Fruit fly (Drosophila melanogaster) whole organism, embryonic: ENCODE results near the gene att-ORFB.

Experiments used
- Abd-B ChIP-seq: fragments of 200-800 bp; sonication (Bioruptor generic); optimal IDR thresholded peaks from 2 replicates; lab custom pipeline; 2018; ENCODE audit warnings: missing biosample characterization, mild to moderate bottlenecking, missing genetic modification characterization, moderate library complexity
- Atf3 ChIP-seq: fragments of 200-800 bp; sonication (Bioruptor generic); optimal IDR thresholded peaks from 3 replicates; lab custom pipeline; 2016; ENCODE audit warnings: missing biosample characterization, missing genetic modification characterization
- BEAF-32 ChIP-seq: fragments of 200-800 bp; sonication (Bioruptor generic); optimal IDR thresholded peaks from 3 replicates; lab custom pipeline; 2017; ENCODE audit warnings: missing biosample characterization, missing genetic modification characterization, mild to moderate bottlenecking, moderate library complexity, missing genetic modification reagents
- CG11398 ChIP-seq: fragments of 200-800 bp; sonication (Bioruptor generic); optimal IDR thresholded peaks from 2 replicates; lab custom pipeline; 2016; ENCODE audit warnings: missing biosample characterization, missing genetic modification characterization
- CG11723 ChIP-seq: fragments of 200-800 bp; sonication (Bioruptor generic); optimal IDR thresholded peaks from 2 replicates; lab custom pipeline; 2017; ENCODE audit warnings: missing biosample characterization, mild to moderate bottlenecking, missing genetic modification characterization
- CG12744 ChIP-seq: fragments of 200-800 bp; sonication (Bioruptor generic); optimal IDR thresholded peaks from 2 replicates; lab custom pipeline; 2016; ENCODE audit warnings: missing biosample characterization, missing genetic modification characterization
- CG12942 ChIP-seq: fragments of 200-800 bp; sonication (Bioruptor generic); optimal IDR thresholded peaks from 3 replicates; lab custom pipeline; 2016; ENCODE audit warnings: missing biosample characterization, missing genetic modification characterization
- CG13296 ChIP-seq: fragments of 200-800 bp; sonication (Bioruptor generic); optimal IDR thresholded peaks from 3 replicates; lab custom pipeline; 2018; ENCODE audit warnings: missing biosample characterization, mild to moderate bottlenecking, missing genetic modification characterization
- CG15514 ChIP-seq: fragments of 200-800 bp; sonication (Bioruptor generic); optimal IDR thresholded peaks from 3 replicates; lab custom pipeline; 2017; ENCODE audit warnings: missing biosample characterization, missing genetic modification characterization, mild to moderate bottlenecking, moderate library complexity, missing genetic modification reagents
- CG16813 ChIP-seq: fragments of 200-800 bp; sonication (Bioruptor generic); IDR thresholded peaks from 3 replicates; pipeline ENCODE4 v1.3.6; 2022; ENCODE audit warnings: missing biosample characterization, missing genetic modification characterization; ENCODE audit not compliant: partially characterized antibody
- CG17612 ChIP-seq: fragments of 200-800 bp; sonication (Bioruptor generic); IDR thresholded peaks from 2 replicates; pipeline ENCODE4 v1.3.6; 2022; ENCODE audit warnings: missing biosample characterization, missing genetic modification characterization
- CG17802 ChIP-seq: fragments of 200-800 bp; sonication (Bioruptor generic); optimal IDR thresholded peaks from 2 replicates; lab custom pipeline; 2018; ENCODE audit warnings: missing biosample characterization, mild to moderate bottlenecking, missing genetic modification characterization, moderate library complexity
- CG17912 ChIP-seq: fragments of 200-800 bp; sonication (Bioruptor generic); optimal IDR thresholded peaks from 2 replicates; lab custom pipeline; 2018; ENCODE audit warnings: missing biosample characterization, mild to moderate bottlenecking, missing genetic modification characterization
- CG18011 ChIP-seq: fragments of 200-800 bp; sonication (Bioruptor generic); optimal IDR thresholded peaks from 2 replicates; lab custom pipeline; 2017; ENCODE audit warnings: missing biosample characterization, missing genetic modification characterization, mild to moderate bottlenecking, moderate library complexity, missing genotype
- CG2116 ChIP-seq: fragments of 200-800 bp; sonication (Bioruptor generic); optimal IDR thresholded peaks from 3 replicates; lab custom pipeline; 2018; ENCODE audit warnings: missing biosample characterization, mild to moderate bottlenecking, missing genetic modification characterization
- CG2889 ChIP-seq: fragments of 200-800 bp; sonication (Bioruptor generic); IDR thresholded peaks from 3 replicates; pipeline ENCODE4 v1.3.6; 2022; ENCODE audit warnings: missing biosample characterization, missing genetic modification characterization
- CG34376 ChIP-seq: fragments of 200-800 bp; sonication (Bioruptor generic); optimal IDR thresholded peaks from 2 replicates; lab custom pipeline; 2018; ENCODE audit warnings: missing biosample characterization, mild to moderate bottlenecking, missing genetic modification characterization
- CG3995 ChIP-seq: fragments of 200-800 bp; sonication (Bioruptor generic); optimal IDR thresholded peaks from 3 replicates; lab custom pipeline; 2016; ENCODE audit warnings: missing biosample characterization, missing genetic modification characterization
- CG4617 ChIP-seq: fragments of 200-800 bp; sonication (Bioruptor generic); optimal IDR thresholded peaks from 3 replicates; lab custom pipeline; 2016; ENCODE audit warnings: missing biosample characterization, missing genetic modification characterization, borderline replicate concordance
- CG5180 ChIP-seq: fragments of 200-800 bp; sonication (Bioruptor generic); optimal IDR thresholded peaks from 3 replicates; lab custom pipeline; 2017; ENCODE audit warnings: missing biosample characterization, missing genetic modification characterization, mild to moderate bottlenecking, moderate library complexity, missing genetic modification reagents
- CG6854 ChIP-seq: fragments of 200-800 bp; sonication (Bioruptor generic); optimal IDR thresholded peaks from 3 replicates; lab custom pipeline; 2017; ENCODE audit warnings: missing biosample characterization, mild to moderate bottlenecking, missing genetic modification characterization
- CG7357 ChIP-seq: fragments of 200-800 bp; sonication (Bioruptor generic); IDR thresholded peaks from 3 replicates; pipeline ENCODE4 v1.3.6; 2022; ENCODE audit warnings: missing biosample characterization, missing genetic modification characterization
- CG7745 ChIP-seq: fragments of 200-800 bp; sonication (Bioruptor generic); optimal IDR thresholded peaks from 2 replicates; lab custom pipeline; 2018; ENCODE audit warnings: missing biosample characterization, mild to moderate bottlenecking, missing genetic modification characterization, moderate library complexity
- CG8089 ChIP-seq: fragments of 200-800 bp; sonication (Bioruptor generic); optimal IDR thresholded peaks from 3 replicates; lab custom pipeline; 2016; ENCODE audit warnings: missing biosample characterization, missing genetic modification characterization
- CG8924 ChIP-seq: fragments of 200-800 bp; optimal IDR thresholded peaks from 3 replicates; lab custom pipeline; 2019; ENCODE audit warnings: missing biosample characterization, mild to moderate bottlenecking, missing genetic modification characterization, moderate library complexity
- CG9609 ChIP-seq: fragments of 200-800 bp; sonication (Bioruptor generic); optimal IDR thresholded peaks from 3 replicates; lab custom pipeline; 2016; ENCODE audit warnings: missing biosample characterization, missing genetic modification characterization
- E2f2 ChIP-seq: fragments of 200-800 bp; sonication (Bioruptor generic); IDR thresholded peaks from 2 replicates; pipeline ENCODE4 v1.3.6; 2022; ENCODE audit warnings: missing biosample characterization, missing genetic modification characterization
- Fer2 ChIP-seq: fragments of 200-800 bp; sonication (Bioruptor generic); optimal IDR thresholded peaks from 2 replicates; lab custom pipeline; 2018; ENCODE audit warnings: missing biosample characterization, mild to moderate bottlenecking, missing genetic modification characterization, moderate library complexity
- Nf-YB ChIP-seq: fragments of 200-800 bp; sonication (Bioruptor generic); optimal IDR thresholded peaks from 3 replicates; lab custom pipeline; 2019; ENCODE audit warnings: missing biosample characterization, mild to moderate bottlenecking, missing genetic modification characterization, moderate library complexity
- Nf-YC ChIP-seq: fragments of 200-800 bp; optimal IDR thresholded peaks from 3 replicates; lab custom pipeline; 2019; ENCODE audit warnings: missing biosample characterization, mild to moderate bottlenecking, missing genetic modification characterization, moderate library complexity
- NfI ChIP-seq: fragments of 200-800 bp; sonication (Bioruptor generic); optimal IDR thresholded peaks from 3 replicates; lab custom pipeline; 2018; ENCODE audit warnings: missing biosample characterization, mild to moderate bottlenecking, missing genetic modification characterization, moderate library complexity
- Ravus ChIP-seq: fragments of 200-800 bp; sonication (Bioruptor generic); IDR thresholded peaks from 2 replicates; pipeline ENCODE4 v1.3.6; 2022; ENCODE audit warnings: missing biosample characterization, missing genetic modification characterization
- Rx ChIP-seq: fragments of 200-800 bp; sonication (Bioruptor generic); IDR thresholded peaks from 2 replicates; pipeline ENCODE4 v1.3.6; 2022; ENCODE audit warnings: missing biosample characterization, missing genetic modification characterization
- Sox100B ChIP-seq: fragments of 200-800 bp; sonication (Bioruptor generic); optimal IDR thresholded peaks from 3 replicates; lab custom pipeline; 2018; ENCODE audit warnings: missing biosample characterization, mild to moderate bottlenecking, missing genetic modification characterization
- Sry-δ ChIP-seq: fragments of 200-800 bp; sonication (Bioruptor generic); optimal IDR thresholded peaks from 2 replicates; lab custom pipeline; 2016; ENCODE audit warnings: missing biosample characterization, missing genetic modification characterization
- bowl ChIP-seq: fragments of 200-800 bp; sonication (Bioruptor generic); IDR thresholded peaks from 2 replicates; pipeline ENCODE4 v1.3.6; 2022; ENCODE audit warnings: missing biosample characterization, missing genetic modification characterization
- btn ChIP-seq: fragments of 200-800 bp; sonication (Bioruptor generic); optimal IDR thresholded peaks from 2 replicates; lab custom pipeline; 2016; ENCODE audit warnings: missing biosample characterization, missing genetic modification characterization
- cato ChIP-seq: fragments of 200-800 bp; sonication (Bioruptor generic); optimal IDR thresholded peaks from 2 replicates; lab custom pipeline; 2016; ENCODE audit warnings: missing biosample characterization, missing genetic modification characterization, borderline replicate concordance
- dimm ChIP-seq: fragments of 200-800 bp; sonication (Bioruptor generic); IDR thresholded peaks from 2 replicates; pipeline ENCODE4 v1.3.6; 2022; ENCODE audit warnings: missing biosample characterization, missing genetic modification characterization
- dpn ChIP-seq, 2 experiments: fragments of 200-800 bp; sonication (Bioruptor generic); optimal IDR thresholded peaks; 3 replicates each; lab custom pipeline; 2016; ENCODE audit warnings: missing biosample characterization in 2 of 2, missing genetic modification characterization in 2 of 2
- dysf ChIP-seq: fragments of 200-800 bp; sonication (Bioruptor generic); IDR thresholded peaks from 3 replicates; pipeline ENCODE4 v1.3.6; 2022; ENCODE audit warnings: missing biosample characterization, missing genetic modification characterization
- ems ChIP-seq: fragments of 200-800 bp; sonication (Bioruptor generic); optimal IDR thresholded peaks from 3 replicates; lab custom pipeline; 2016; ENCODE audit warnings: missing biosample characterization, missing genetic modification characterization
- fd96Cb ChIP-seq: fragments of 200-800 bp; sonication (Bioruptor generic); optimal IDR thresholded peaks from 2 replicates; lab custom pipeline; 2018; ENCODE audit warnings: missing biosample characterization, mild to moderate bottlenecking, missing genetic modification characterization, moderate library complexity
- grn ChIP-seq: fragments of 200-800 bp; sonication (Bioruptor generic); optimal IDR thresholded peaks from 3 replicates; lab custom pipeline; 2017; ENCODE audit warnings: missing biosample characterization, missing genetic modification characterization
- gro ChIP-seq: fragments of 200-800 bp; sonication (Bioruptor generic); optimal IDR thresholded peaks from 2 replicates; lab custom pipeline; 2016; ENCODE audit warnings: missing biosample characterization, missing genetic modification characterization
- her ChIP-seq: fragments of 200-800 bp; sonication (Bioruptor generic); optimal IDR thresholded peaks from 2 replicates; lab custom pipeline; 2016; ENCODE audit warnings: missing biosample characterization, missing genetic modification characterization
- klu ChIP-seq: fragments of 200-800 bp; sonication (Bioruptor generic); IDR thresholded peaks from 2 replicates; pipeline ENCODE4 v1.3.6; 2022; ENCODE audit warnings: missing biosample characterization, missing genetic modification characterization
- onecut ChIP-seq: fragments of 200-800 bp; sonication (Bioruptor generic); IDR thresholded peaks from 2 replicates; pipeline ENCODE4 v1.3.6; 2022; ENCODE audit warnings: missing biosample characterization, missing genetic modification characterization
- peb ChIP-seq: fragments of 200-800 bp; sonication (Bioruptor generic); IDR thresholded peaks from 2 replicates; pipeline ENCODE4 v1.3.6; 2022; ENCODE audit warnings: missing biosample characterization, missing genetic modification characterization
- toy ChIP-seq: fragments of 200-800 bp; sonication (Bioruptor generic); IDR thresholded peaks from 2 replicates; pipeline ENCODE4 v1.3.6; 2022; ENCODE audit warnings: missing biosample characterization, missing genetic modification characterization
- tx ChIP-seq: fragments of 200-800 bp; sonication (Bioruptor generic); optimal IDR thresholded peaks from 2 replicates; lab custom pipeline; 2016; ENCODE audit warnings: missing biosample characterization, missing genetic modification characterization
- zf30C ChIP-seq: fragments of 200-800 bp; sonication (Bioruptor generic); optimal IDR thresholded peaks from 3 replicates; lab custom pipeline; 2018; ENCODE audit warnings: missing biosample characterization, mild to moderate bottlenecking, missing genetic modification characterization

att-ORFB gene

dm6 chr3R:20552093-20552492 lies 2.1 kb downstream of the att-ORFB start, which contains the start of gene Stat92E (continued):
- TF ChIP-seq dysf (GFP tag; lab: Robert Waterston, UW) (0 out of 3 replicates have a peak, but pooled peaks have one; percentile 6), her (GFP tag; lab: Kevin White, UChicago) (no peak), CG8089 (GFP tag; lab: Kevin White, UChicago) (no peak), grn (peak; percentile 87), E2f2 (peak; percentile 96), Ravus (GFP tag; lab: Robert Waterston, UW) (no peak), BEAF-32 (GFP tag; lab: Kevin White, UChicago) (peak; percentile 35), CG12942 (GFP tag; lab: Kevin White, UChicago) (no peak), gro (GFP tag; lab: Kevin White, UChicago) (no peak), tx (GFP tag; lab: Kevin White, UChicago) (no peak), btn (no peak), CG12744 (no peak), CG2889 (no peak), fd96Cb (tag; lab: Kevin White, UChicago) (no peak), CG13296 (no peak), CG4617 (GFP tag; lab: Kevin White, UChicago) (peak; percentile 42), CG5180 (no peak), toy (GFP tag; lab: Robert Waterston, UW) (no peak), CG11398 (no peak), CG15514 (peak; percentile 14), CG18011 (GFP tag; lab: Kevin White, UChicago) (no peak), CG3995 (peak; percentile 47), CG11723 (GFP tag; lab: Kevin White, UChicago) (no peak), NfI (GFP tag; lab: Kevin White, UChicago) (no peak), bowl (GFP tag; lab: Robert Waterston, UW) (no peak), Sox100B (GFP tag; lab: Kevin White, UChicago) (no peak), Rx (GFP tag; lab: Robert Waterston, UW) (no peak), dpn (GFP tag; optimal IDR thresholded peaks at IDR 0.05; lab: Kevin White, UChicago) (no peak), CG17612 (GFP tag; lab: Robert Waterston, UW) (no peak), Atf3 (GFP tag; lab: Kevin White, UChicago) (no peak), CG8924 (no peak), Nf-YC (tag; lab: Kevin White, UChicago) (no peak), CG7745 (no peak), ems (GFP tag; lab: Kevin White, UChicago) (no peak), CG9609 (no peak), CG34376 (GFP tag; lab: Kevin White, UChicago) (peak; percentile 7), Nf-YB (no peak), onecut (peak; percentile 25; the same call in 1 of the 2 replicates), CG6854 (GFP tag; lab: Kevin White, UChicago) (no peak), zf30C (GFP tag; lab: Kevin White, UChicago) (no peak), cato (GFP tag; lab: Kevin White, UChicago) (no peak), CG16813 (GFP tag; lab: Robert Waterston, UW) (peak; percentile 35; the same call in 1 of the 3 replicates), Sry-δ (GFP tag; lab: Kevin White, UChicago) (peak; percentile 32), Abd-B (GFP tag; lab: Kevin White, UChicago) (no peak), dimm (no peak), CG17912 (no peak), Fer2 (tag; lab: Kevin White, UChicago) (no peak), CG2116 (GFP tag; lab: Kevin White, UChicago) (peak; percentile 73), peb (GFP tag; lab: Robert Waterston, UW) (no peak), klu (GFP tag; lab: Robert Waterston, UW) (peak; percentile 56; the same call in 1 of the 2 replicates), CG17802 (tag; lab: Kevin White, UChicago) (no peak), CG7357 (GFP tag; lab: Robert Waterston, UW) (no peak)
